Fruit fly (Drosophila melanogaster): ENCODE data around the gene brwl.

The brwl gene

dm6 chr2L:9591146-9591545 lies 22.5 kb downstream of the brwl start:
- no peak for TF ChIP-seq CG15710 (tag; optimal IDR thresholded peaks at IDR 0.05)
- no peak for TF ChIP-seq EcR (GFP tag; optimal IDR thresholded peaks at IDR 0.05)
- TF ChIP-seq CG13204 (GFP tag; optimal IDR thresholded peaks at IDR 0.05): no peak
- TF ChIP-seq CG12605 (GFP tag; IDR thresholded peaks at IDR 0.05): no peak
- no peak for TF ChIP-seq fd96Ca (GFP tag; IDR thresholded peaks at IDR 0.05)
- no peak for TF ChIP-seq CG34367 (tag; optimal IDR thresholded peaks at IDR 0.05)
- TF ChIP-seq gl (tag; optimal IDR thresholded peaks at IDR 0.05): no peak
- TF ChIP-seq CG10348 (GFP tag; IDR thresholded peaks at IDR 0.05): no peak
- TF ChIP-seq Pif1A (GFP tag; optimal IDR thresholded peaks at IDR 0.05): no peak
- no peak for TF ChIP-seq D1 (tag; optimal IDR thresholded peaks at IDR 0.05)
- no peak for TF ChIP-seq CG8301 (tag; optimal IDR thresholded peaks at IDR 0.05)
- no peak for TF ChIP-seq Snoo (tag; optimal IDR thresholded peaks at IDR 0.05)
- TF ChIP-seq CG32121 (GFP tag; IDR thresholded peaks at IDR 0.05): no peak
- no peak for TF ChIP-seq CG8159 (tag; optimal IDR thresholded peaks at IDR 0.05)
- TF ChIP-seq CG9948 (tag; optimal IDR thresholded peaks at IDR 0.05): no peak
- TF ChIP-seq Ets98B (GFP tag; IDR thresholded peaks at IDR 0.05): no peak
- no peak for TF ChIP-seq rn (GFP tag; IDR thresholded peaks at IDR 0.05)
- TF ChIP-seq CG4496 (GFP tag; IDR thresholded peaks at IDR 0.05): no peak

dm6 chr2L:9594625-9595300 lies 26.1 kb downstream of the brwl start:
- peak; percentile 37 for TF ChIP-seq CG8159 (tag; optimal IDR thresholded peaks at IDR 0.05)
- no peak for TF ChIP-seq EcR (GFP tag; optimal IDR thresholded peaks at IDR 0.05)

- TF ChIP-seq EcR (GFP tag; optimal IDR thresholded peaks at IDR 0.05) (no peak), Snoo (tag; optimal IDR thresholded peaks at IDR 0.05) (no peak), CG4496 (GFP tag; IDR thresholded peaks at IDR 0.05) (no peak), CG15710 (tag; optimal IDR thresholded peaks at IDR 0.05) (peak; percentile 20), CG12605 (GFP tag; IDR thresholded peaks at IDR 0.05) (0 out of 2 replicates have a peak, but pooled peaks have one; percentile 34), Pif1B (GFP tag; optimal IDR thresholded peaks at IDR 0.05) (peak; percentile 20), CG32121 (GFP tag; IDR thresholded peaks at IDR 0.05) (no peak), Ets98B (GFP tag; IDR thresholded peaks at IDR 0.05) (peak; percentile 44; the same call in 1 of the 2 replicates), CG9948 (tag; optimal IDR thresholded peaks at IDR 0.05) (no peak), gl (tag; optimal IDR thresholded peaks at IDR 0.05) (no peak), CG34367 (tag; optimal IDR thresholded peaks at IDR 0.05) (no peak), Pif1A (GFP tag; optimal IDR thresholded peaks at IDR 0.05) (peak; percentile 6), D1 (tag; optimal IDR thresholded peaks at IDR 0.05) (no peak), CG14655 (GFP tag; optimal IDR thresholded peaks at IDR 0.05) (peak; percentile 36), CG8301 (tag; optimal IDR thresholded peaks at IDR 0.05) (no peak), CG8159 (tag; optimal IDR thresholded peaks at IDR 0.05) (peak; percentile 15), CG10348 (GFP tag; IDR thresholded peaks at IDR 0.05) (no peak), rn (GFP tag; IDR thresholded peaks at IDR 0.05) (peak; percentile 55; the same call in 1 of the 2 replicates), CG17806 (tag; optimal IDR thresholded peaks at IDR 0.05) (peak; percentile 24), fd96Ca (GFP tag; IDR thresholded peaks at IDR 0.05) (peak; percentile 68), CG13204 (GFP tag; optimal IDR thresholded peaks at IDR 0.05) (no peak)
These were observed 29.7 kb downstream of the brwl start for dm6 chr2L:9598390-9598789.

- TF ChIP-seq fd96Ca (GFP tag; IDR thresholded peaks at IDR 0.05) (no peak), CG8159 (tag; optimal IDR thresholded peaks at IDR 0.05) (no peak), CG13204 (GFP tag; optimal IDR thresholded peaks at IDR 0.05) (no peak), CG32121 (GFP tag; IDR thresholded peaks at IDR 0.05) (no peak), CG17806 (tag; optimal IDR thresholded peaks at IDR 0.05) (no peak), CG15710 (tag; optimal IDR thresholded peaks at IDR 0.05) (no peak), gl (tag; optimal IDR thresholded peaks at IDR 0.05) (no peak), CG34367 (tag; optimal IDR thresholded peaks at IDR 0.05) (no peak), rn (GFP tag; IDR thresholded peaks at IDR 0.05) (no peak), Pif1A (GFP tag; optimal IDR thresholded peaks at IDR 0.05) (no peak), CG12605 (GFP tag; IDR thresholded peaks at IDR 0.05) (no peak), Snoo (tag; optimal IDR thresholded peaks at IDR 0.05) (no peak), Ets98B (GFP tag; IDR thresholded peaks at IDR 0.05) (no peak)
These were observed 32.1 kb downstream of the brwl start, which contains the start of gene CG4382 for dm6 chr2L:9600772-9601171. Gene CG4382, minus strand, starts transcription at chr2L:9600872.

- TF ChIP-seq CG8159 (tag; optimal IDR thresholded peaks at IDR 0.05) (no peak), CG10348 (GFP tag; IDR thresholded peaks at IDR 0.05) (no peak), CG13204 (GFP tag; optimal IDR thresholded peaks at IDR 0.05) (no peak), CG32121 (GFP tag; IDR thresholded peaks at IDR 0.05) (no peak), CG34367 (tag; optimal IDR thresholded peaks at IDR 0.05) (no peak), CG9948 (tag; optimal IDR thresholded peaks at IDR 0.05) (no peak)
These were observed 32.5 kb downstream of the brwl start for dm6 chr2L:9601220-9601619.

- TF ChIP-seq CG4496 (GFP tag; IDR thresholded peaks at IDR 0.05): no peak
- TF ChIP-seq CG9948 (tag; optimal IDR thresholded peaks at IDR 0.05): no peak
- TF ChIP-seq Pif1B (GFP tag; optimal IDR thresholded peaks at IDR 0.05): no peak
- no peak for TF ChIP-seq CG12605 (GFP tag; IDR thresholded peaks at IDR 0.05)
- no peak for TF ChIP-seq gl (tag; optimal IDR thresholded peaks at IDR 0.05)
These were observed 33.4 kb downstream of the brwl start for dm6 chr2L:9602103-9602502.

All from whole organism, pupa.